Fruit fly (Drosophila melanogaster) whole organism, embryonic: Measurements from ENCODE around the gene Sf3b3.

ENCODE experiments used
- B-H1 ChIP-seq: fragments of 200-800 bp; sonication (Bioruptor generic); IDR thresholded peaks from 3 replicates; pipeline ENCODE4 v1.3.6; 2022; ENCODE audit warnings: missing biosample characterization, missing genetic modification characterization
- CG11085 ChIP-seq: fragments of 200-800 bp; sonication (Bioruptor generic); IDR thresholded peaks from 2 replicates; pipeline ENCODE4 v1.3.6; 2022; ENCODE audit warnings: missing biosample characterization, missing genetic modification characterization
- CG11504 ChIP-seq: fragments of 200-800 bp; sonication (Bioruptor generic); optimal IDR thresholded peaks from 3 replicates; lab custom pipeline; 2019; ENCODE audit warnings: missing biosample characterization, mild to moderate bottlenecking, missing genetic modification characterization, moderate library complexity
- CG15011 ChIP-seq: fragments of 200-800 bp; sonication (Bioruptor generic); optimal IDR thresholded peaks from 3 replicates; lab custom pipeline; 2018; ENCODE audit warnings: missing biosample characterization, mild to moderate bottlenecking, missing genetic modification characterization
- CG15073 ChIP-seq: fragments of 200-800 bp; sonication (Bioruptor generic); optimal IDR thresholded peaks from 2 replicates; lab custom pipeline; 2016; ENCODE audit warnings: missing biosample characterization, missing genetic modification characterization
- CG1602 ChIP-seq: fragments of 200-800 bp; sonication (Bioruptor generic); optimal IDR thresholded peaks from 3 replicates; lab custom pipeline; 2016; ENCODE audit warnings: missing biosample characterization, missing genetic modification characterization
- CG16813 ChIP-seq: fragments of 200-800 bp; sonication (Bioruptor generic); IDR thresholded peaks from 3 replicates; pipeline ENCODE4 v1.3.6; 2022; ENCODE audit warnings: missing biosample characterization, missing genetic modification characterization; ENCODE audit not compliant: partially characterized antibody
- CG17612 ChIP-seq: fragments of 200-800 bp; sonication (Bioruptor generic); IDR thresholded peaks from 2 replicates; pipeline ENCODE4 v1.3.6; 2022; ENCODE audit warnings: missing biosample characterization, missing genetic modification characterization
- CG2678 ChIP-seq: fragments of 200-800 bp; sonication (Bioruptor generic); optimal IDR thresholded peaks from 3 replicates; lab custom pipeline; 2019; ENCODE audit warnings: missing biosample characterization, mild to moderate bottlenecking, missing genetic modification characterization, moderate library complexity
- CG31224 ChIP-seq: fragments of 200-800 bp; sonication (Bioruptor generic); IDR thresholded peaks from 2 replicates; pipeline ENCODE4 v1.3.6; 2022; ENCODE audit warnings: missing biosample characterization, missing genetic modification characterization
- CG3407 ChIP-seq: fragments of 200-800 bp; sonication (Bioruptor generic); optimal IDR thresholded peaks from 2 replicates; lab custom pipeline; 2018; ENCODE audit warnings: missing biosample characterization, mild to moderate bottlenecking, missing genetic modification characterization
- CG3838 ChIP-seq: fragments of 200-800 bp; sonication (Bioruptor generic); optimal IDR thresholded peaks from 3 replicates; lab custom pipeline; 2016; ENCODE audit warnings: missing biosample characterization, missing genetic modification characterization
- CG4854 ChIP-seq: fragments of 200-800 bp; sonication (Bioruptor generic); optimal IDR thresholded peaks from 2 replicates; lab custom pipeline; 2016; ENCODE audit warnings: missing biosample characterization, missing genetic modification characterization, inconsistent platforms
- CG7357 ChIP-seq: fragments of 200-800 bp; sonication (Bioruptor generic); IDR thresholded peaks from 3 replicates; pipeline ENCODE4 v1.3.6; 2022; ENCODE audit warnings: missing biosample characterization, missing genetic modification characterization
- CkIIα-i1 ChIP-seq: fragments of 200-800 bp; sonication (Bioruptor generic); IDR thresholded peaks from 2 replicates; pipeline ENCODE4 v1.3.6; 2022; ENCODE audit warnings: missing biosample characterization, missing genetic modification characterization
- D ChIP-seq, 2 experiments: fragments of 200-800 bp in 1 of 2; fragments of >200 bp in 1 of 2; sonication (Bioruptor generic) in 1 of 2; optimal IDR thresholded peaks; 2 replicates in 1 of 2; 3 replicates in 1 of 2; lab custom pipeline; 2017; ENCODE audit warnings: mild to moderate bottlenecking in 1 of 2, missing biosample characterization in 1 of 2, missing genetic modification characterization in 1 of 2, missing genetic modification reagents in 1 of 2
- Dek ChIP-seq: fragments of 200-800 bp; sonication (Bioruptor generic); optimal IDR thresholded peaks from 3 replicates; lab custom pipeline; 2019; ENCODE audit warnings: missing biosample characterization, mild to moderate bottlenecking, missing genetic modification characterization, moderate library complexity
- Drgx ChIP-seq: fragments of 200-800 bp; sonication (Bioruptor generic); IDR thresholded peaks from 2 replicates; pipeline ENCODE4 v1.3.6; 2022; ENCODE audit warnings: missing biosample characterization, missing genetic modification characterization
- Ets65A ChIP-seq: fragments of 200-800 bp; sonication (Bioruptor generic); peaks from one replicate; lab custom pipeline; 2016; ENCODE audit warnings: missing biosample characterization, missing genetic modification characterization
- H2.0 ChIP-seq: fragments of 200-800 bp; sonication (Bioruptor generic); IDR thresholded peaks from 2 replicates; pipeline ENCODE4 v1.3.6; 2022; ENCODE audit warnings: missing biosample characterization, missing genetic modification characterization
- HLH54F ChIP-seq: fragments of 200-800 bp; sonication (Bioruptor generic); optimal IDR thresholded peaks from 3 replicates; lab custom pipeline; 2016; ENCODE audit warnings: missing biosample characterization, missing genetic modification characterization
- Hr51 ChIP-seq, 2 experiments: fragments of 200-800 bp; sonication (Bioruptor generic); optimal IDR thresholded peaks; 2 replicates in 1 of 2; 3 replicates in 1 of 2; lab custom pipeline; 2016 to 2018; ENCODE audit warnings: missing biosample characterization in 2 of 2, missing genetic modification characterization in 2 of 2, mild to moderate bottlenecking in 1 of 2, moderate library complexity in 1 of 2
- Nf-YC ChIP-seq: fragments of 200-800 bp; optimal IDR thresholded peaks from 3 replicates; lab custom pipeline; 2019; ENCODE audit warnings: missing biosample characterization, mild to moderate bottlenecking, missing genetic modification characterization, moderate library complexity
- Oaz ChIP-seq: fragments of 200-800 bp; sonication (Bioruptor generic); IDR thresholded peaks from 2 replicates; pipeline ENCODE4 v1.3.6; 2022; ENCODE audit warnings: missing biosample characterization, missing genetic modification characterization
- Poxn ChIP-seq: fragments of 200-800 bp; sonication (Bioruptor generic); IDR thresholded peaks from 2 replicates; pipeline ENCODE4 v1.3.6; 2022; ENCODE audit warnings: missing biosample characterization, missing genetic modification characterization
- Vsx1 ChIP-seq: fragments of 200-800 bp; sonication (Bioruptor generic); optimal IDR thresholded peaks from 2 replicates; lab custom pipeline; 2017; ENCODE audit warnings: missing biosample characterization, mild to moderate bottlenecking, missing genetic modification characterization, missing genetic modification reagents
- Xrp1 ChIP-seq: fragments of 200-800 bp; sonication (Bioruptor generic); IDR thresholded peaks from 2 replicates; pipeline ENCODE4 v1.3.6; 2022; ENCODE audit warnings: missing biosample characterization, missing genetic modification characterization
- ato ChIP-seq: fragments of 200-800 bp; sonication (Bioruptor generic); IDR thresholded peaks from 2 replicates; pipeline ENCODE4 v1.3.6; 2022; ENCODE audit warnings: missing biosample characterization, missing genetic modification characterization; ENCODE audit not compliant: partially characterized antibody
- br ChIP-seq: fragments of >200 bp; optimal IDR thresholded peaks from 2 replicates; lab custom pipeline; 2017
- bsh ChIP-seq, 2 experiments: fragments of 200-800 bp; sonication (Bioruptor generic); optimal IDR thresholded peaks; 2 replicates each; lab custom pipeline; 2017 to 2018; ENCODE audit warnings: mild to moderate bottlenecking in 2 of 2, missing biosample characterization in 2 of 2, missing genetic modification characterization in 2 of 2, moderate library complexity in 1 of 2
- cg ChIP-seq: fragments of 200-800 bp; sonication (Bioruptor generic); optimal IDR thresholded peaks from 3 replicates; lab custom pipeline; 2019; ENCODE audit warnings: missing biosample characterization, mild to moderate bottlenecking, missing genetic modification characterization, moderate library complexity
- crol ChIP-seq: fragments of 200-800 bp; sonication (Bioruptor generic); IDR thresholded peaks from 2 replicates; pipeline ENCODE4 v1.3.6; 2022; ENCODE audit warnings: missing biosample characterization, missing genetic modification characterization
- dmrt99B ChIP-seq: fragments of 200-800 bp; sonication (Bioruptor generic); optimal IDR thresholded peaks from 2 replicates; lab custom pipeline; 2018; ENCODE audit warnings: missing biosample characterization, mild to moderate bottlenecking, missing genetic modification characterization, moderate library complexity
- fd102C ChIP-seq: fragments of 200-800 bp; sonication (Bioruptor generic); optimal IDR thresholded peaks from 2 replicates; lab custom pipeline; 2018; ENCODE audit warnings: missing biosample characterization, mild to moderate bottlenecking, missing genetic modification characterization, moderate library complexity
- gem ChIP-seq: fragments of 200-800 bp; sonication (Bioruptor generic); optimal IDR thresholded peaks from 2 replicates; lab custom pipeline; 2019; ENCODE audit warnings: missing biosample characterization, mild to moderate bottlenecking, missing genetic modification characterization, moderate library complexity
- klu ChIP-seq: fragments of 200-800 bp; sonication (Bioruptor generic); IDR thresholded peaks from 2 replicates; pipeline ENCODE4 v1.3.6; 2022; ENCODE audit warnings: missing biosample characterization, missing genetic modification characterization
- nom ChIP-seq: fragments of 200-800 bp; sonication (Bioruptor generic); optimal IDR thresholded peaks from 2 replicates; lab custom pipeline; 2017; ENCODE audit warnings: missing biosample characterization, missing genetic modification characterization, mild to moderate bottlenecking, moderate library complexity, missing genetic modification reagents
- pho ChIP-seq: fragments of 200-800 bp; sonication (Bioruptor generic); optimal IDR thresholded peaks from 2 replicates; lab custom pipeline; 2016; ENCODE audit warnings: missing biosample characterization, missing genetic modification characterization
- ranshi ChIP-seq: fragments of 200-800 bp; sonication (Bioruptor generic); IDR thresholded peaks from 2 replicates; pipeline ENCODE4 v1.3.6; 2022; ENCODE audit warnings: missing biosample characterization, missing genetic modification characterization
- row ChIP-seq: fragments of 200-800 bp; sonication (Bioruptor generic); IDR thresholded peaks from 3 replicates; pipeline ENCODE4 v1.3.6; 2022; ENCODE audit warnings: missing biosample characterization, missing genetic modification characterization
- sens-2 ChIP-seq: fragments of 200-800 bp; sonication (Bioruptor generic); IDR thresholded peaks from 2 replicates; pipeline ENCODE4 v1.3.6; 2022; ENCODE audit warnings: missing biosample characterization, missing genetic modification characterization
- ttk ChIP-seq: fragments of 200-800 bp; sonication (Bioruptor generic); IDR thresholded peaks from 2 replicates; pipeline ENCODE4 v2.1.2; 2022; ENCODE audit warnings: missing biosample characterization, missing genetic modification characterization
- unpg ChIP-seq: fragments of 200-800 bp; sonication (Bioruptor generic); optimal IDR thresholded peaks from 3 replicates; lab custom pipeline; 2018; ENCODE audit warnings: missing biosample characterization, mild to moderate bottlenecking, missing genetic modification characterization, moderate library complexity
- wor ChIP-seq: fragments of 200-800 bp; sonication (Bioruptor generic); IDR thresholded peaks from 2 replicates; pipeline ENCODE4 v1.3.6; 2022; ENCODE audit warnings: missing biosample characterization, missing genetic modification characterization
- zfh1 ChIP-seq: fragments of 200-800 bp; sonication (Bioruptor generic); IDR thresholded peaks from 3 replicates; pipeline ENCODE4 v1.3.6; 2022; ENCODE audit warnings: missing biosample characterization, missing genetic modification characterization

Sf3b3 gene

dm6 chr3L:818438-819138, 14.6 kb downstream of the Sf3b3 start (continued):
- TF ChIP-seq ranshi (GFP tag; lab: Robert Waterston, UW) (no peak), Hr51 (GFP tag; optimal IDR thresholded peaks at IDR 0.05; lab: Kevin White, UChicago) (peak in 1 of 2 experiments; percentile 56), cg (no peak), CG17612 (GFP tag; lab: Robert Waterston, UW) (no peak), CG7357 (GFP tag; lab: Robert Waterston, UW) (no peak; the same call in 2 of the 3 replicates), CG31224 (GFP tag; lab: Robert Waterston, UW) (no peak), bsh (GFP tag; optimal IDR thresholded peaks at IDR 0.05; lab: Kevin White, UChicago) (peak in 1 of 2 experiments; percentile 26), H2.0 (GFP tag; lab: Robert Waterston, UW) (no peak; the same call in 1 of the 2 replicates), br (lab: Kevin White, UChicago) (no peak), CG15073 (GFP tag; lab: Kevin White, UChicago) (no peak)

dm6 chr3L:817708-818107, 15.5 kb downstream of the Sf3b3 start:
- TF ChIP-seq CG2678 (tag; lab: Kevin White, UChicago) = peak; percentile 21
- TF ChIP-seq CG4854 (GFP tag; lab: Kevin White, UChicago) = no peak
- TF ChIP-seq CG11085 = no peak
- no peak for TF ChIP-seq CG16813
- peak; percentile 30 for TF ChIP-seq unpg (GFP tag; lab: Kevin White, UChicago)
- TF ChIP-seq Vsx1 (GFP tag; lab: Kevin White, UChicago) = no peak
- no peak for TF ChIP-seq HLH54F (GFP tag; lab: Kevin White, UChicago)
- 0 out of 2 replicates have a peak, but pooled peaks have one; percentile 17 for TF ChIP-seq Drgx
- TF ChIP-seq crol = no peak
- no peak for TF ChIP-seq nom
- peak; percentile 12 for TF ChIP-seq dmrt99B (tag; lab: Kevin White, UChicago)
- peak; percentile 24 for TF ChIP-seq CG11504 (tag; lab: Kevin White, UChicago)
- TF ChIP-seq ato (GFP tag; lab: Robert Waterston, UW) = no peak
- TF ChIP-seq gem (tag; lab: Kevin White, UChicago) = peak; percentile 36
- 0 out of 3 replicates have a peak, but pooled peaks have one; percentile 31 for TF ChIP-seq B-H1 (GFP tag; lab: Robert Waterston, UW)
- peak; percentile 29; the same call in 1 of the 2 replicates for TF ChIP-seq Xrp1 (GFP tag; lab: Robert Waterston, UW)
- 0 out of 2 replicates have a peak, but pooled peaks have one; percentile 13 for TF ChIP-seq ttk (GFP tag; lab: Robert Waterston, UW)
- peak in 1 of 2 experiments; percentile 22 for TF ChIP-seq Hr51 (GFP tag; optimal IDR thresholded peaks at IDR 0.05; lab: Kevin White, UChicago)
- peak; percentile 22; the same call in 1 of the 2 replicates for TF ChIP-seq Oaz (GFP tag; lab: Robert Waterston, UW)
- peak; percentile 15; the same call in 1 of the 3 replicates for TF ChIP-seq row (GFP tag; lab: Robert Waterston, UW)
- TF ChIP-seq Nf-YC = no peak
- TF ChIP-seq Ets65A (GFP tag; lab: Kevin White, UChicago) = peak; percentile 11

- TF ChIP-seq zfh1 (GFP tag; lab: Robert Waterston, UW) = 0 out of 3 replicates have a peak, but pooled peaks have one; percentile 39
- TF ChIP-seq fd102C (GFP tag; lab: Kevin White, UChicago) = no peak
- TF ChIP-seq CG1602 (GFP tag; lab: Kevin White, UChicago) = no peak
- no peak for TF ChIP-seq pho
- TF ChIP-seq CG3407 (GFP tag; lab: Kevin White, UChicago) = no peak
- TF ChIP-seq sens-2 (GFP tag; lab: Robert Waterston, UW) = 0 out of 2 replicates have a peak, but pooled peaks have one; percentile 17
- peak; percentile 14 for TF ChIP-seq Dek (tag; lab: Kevin White, UChicago)
- no peak for TF ChIP-seq Poxn (GFP tag; lab: Robert Waterston, UW)
- peak; percentile 40 for TF ChIP-seq wor (GFP tag; lab: Robert Waterston, UW)
- TF ChIP-seq CG3838 (GFP tag; lab: Kevin White, UChicago) = no peak
- 0 out of 2 replicates have a peak, but pooled peaks have one; percentile 21 for TF ChIP-seq klu (GFP tag; lab: Robert Waterston, UW)
- TF ChIP-seq CG11504 (tag; lab: Kevin White, UChicago) = peak; percentile 53
- TF ChIP-seq D (optimal IDR thresholded peaks at IDR 0.05; lab: Kevin White, UChicago) = no peak
- no peak for TF ChIP-seq D (GFP tag; optimal IDR thresholded peaks at IDR 0.05; lab: Kevin White, UChicago)
- no peak for TF ChIP-seq CG15011 (GFP tag; lab: Kevin White, UChicago)
- no peak for TF ChIP-seq CkIIα-i1 (GFP tag; lab: Robert Waterston, UW)
Observed at dm6 chr3L:815234-816200, 17.7 kb downstream of the Sf3b3 start.
